Worm (Caenorhabditis elegans): ENCODE measurements around the gene snx-17.
A peak's percentile ranks its signal among the peaks of the same experiment; 100 is the strongest.

snx-17 gene

ce11 chrX:13104966-13105365, 17.1 kb downstream of the snx-17 start, which contains the start of gene F17H10.1:
F17H10.1 (plus strand) TSS chrX:13105241.
- TF ChIP-seq dpl-1 (GFP tag; optimal IDR thresholded peaks at IDR 0.05) (no peak), gei-17 (GFP tag; optimal IDR thresholded peaks at IDR 0.05) (peak; percentile 71), Y95B8A.8 (GFP tag; IDR thresholded peaks at IDR 0.05) (0 out of 2 replicates have a peak, but pooled peaks have one; percentile 37), lag-1 (GFP tag; IDR thresholded peaks at IDR 0.05) (no peak), snpc-1.1 (tag; optimal IDR thresholded peaks at IDR 0.05; ENCODE audit: insufficient read depth) (no peak), F22D6.2 (tag; optimal IDR thresholded peaks at IDR 0.05) (peak; percentile 80), F57C9.4 (tag; optimal IDR thresholded peaks at IDR 0.05) (no peak), lin-54 (GFP tag; optimal IDR thresholded peaks at IDR 0.05) (peak; percentile 39), F33H1.4 (GFP tag; IDR thresholded peaks at IDR 0.05) (no peak), lin-26 (GFP tag; IDR thresholded peaks at IDR 0.05) (peak; percentile 70; the same call in 1 of the 2 replicates), lir-1 (GFP tag; conservative IDR thresholded peaks at IDR 0.05) (peak; percentile 64), mel-28 (tag; optimal IDR thresholded peaks at IDR 0.05; ENCODE audit: borderline replicate concordance) (no peak), F10E7.11 (tag; optimal IDR thresholded peaks at IDR 0.05) (no peak), unc-130 (GFP tag; optimal IDR thresholded peaks at IDR 0.05) (no peak), ztf-18 (tag; optimal IDR thresholded peaks at IDR 0.05) (peak; percentile 40), hmg-1.2 (GFP tag; IDR thresholded peaks at IDR 0.05) (peak; percentile 47), let-607 (tag; optimal IDR thresholded peaks at IDR 0.05) (peak in 1 of 2 experiments; percentile 76), madf-10 (tag; optimal IDR thresholded peaks at IDR 0.05) (peak; percentile 68), lin-40 (tag; optimal IDR thresholded peaks at IDR 0.05) (peak; percentile 82), somi-1 (GFP tag; optimal IDR thresholded peaks at IDR 0.05) (peak; percentile 94), nhr-80 (tag; optimal IDR thresholded peaks at IDR 0.05) (peak; percentile 88), atf-7 (tag; optimal IDR thresholded peaks at IDR 0.05) (peak; percentile 85), F57A8.1 (GFP tag; optimal IDR thresholded peaks at IDR 0.05) (no peak), Y53G8AR.9 (GFP tag; conservative IDR thresholded peaks at IDR 0.05) (no peak; the same call in 1 of the 2 replicates), F39B2.1 (GFP tag; IDR thresholded peaks at IDR 0.05) (no peak), tlf-1 (GFP tag; optimal IDR thresholded peaks at IDR 0.05) (peak; percentile 84), attf-3 (GFP tag; conservative IDR thresholded peaks at IDR 0.05) (no peak), T07F8.4 (tag; optimal IDR thresholded peaks at IDR 0.05) (no peak), pbrm-1 (GFP tag; IDR thresholded peaks at IDR 0.05) (0 out of 2 replicates have a peak, but pooled peaks have one; percentile 49), Y53F4B.3 (GFP tag; IDR thresholded peaks at IDR 0.05) (no peak), C06A6.2 (GFP tag; conservative IDR thresholded peaks at IDR 0.05) (peak; percentile 68), hlh-26 (GFP tag; conservative IDR thresholded peaks at IDR 0.05) (no peak), Y67H2A.10 (GFP tag; conservative IDR thresholded peaks at IDR 0.05) (no peak), ama-1 (optimal IDR thresholded peaks at IDR 0.05) (peak; percentile 36), ama-1 (GFP tag; optimal IDR thresholded peaks at IDR 0.05) (no peak), rcor-1 (GFP tag; IDR thresholded peaks at IDR 0.05) (peak; percentile 51), F49E8.2 (tag; optimal IDR thresholded peaks at IDR 0.05; ENCODE audit: insufficient read depth) (no peak), lin-35 (GFP tag; optimal IDR thresholded peaks at IDR 0.05) (no peak), egl-44 (GFP tag; IDR thresholded peaks at IDR 0.05) (no peak), fkh-3 (tag; optimal IDR thresholded peaks at IDR 0.05) (no peak), ceh-91 (GFP tag; IDR thresholded peaks at IDR 0.05) (no peak), ztf-28 (GFP tag; IDR thresholded peaks at IDR 0.05) (no peak), F52B5.7 (tag; optimal IDR thresholded peaks at IDR 0.05) (no peak), B0261.1 (tag; optimal IDR thresholded peaks at IDR 0.05) (peak; percentile 1), rec-8 (tag; optimal IDR thresholded peaks at IDR 0.05) (no peak), sptf-2 (GFP tag; optimal IDR thresholded peaks at IDR 0.05) (no peak), dox-1 (GFP tag; IDR thresholded peaks at IDR 0.05) (peak; percentile 75), ceh-100 (GFP tag; IDR thresholded peaks at IDR 0.05) (no peak), nhr-27 (tag; optimal IDR thresholded peaks at IDR 0.05) (no peak)

Data from whole organism, young adult.